Worm (Caenorhabditis elegans) whole organism, midembryonic: Measurements from ENCODE around the gene Y46B2A.4.

Experiments
- T22C8.4 ChIP-seq: fragments of 200-800 bp; sonication (Bioruptor generic); IDR thresholded peaks from 2 replicates; pipeline ENCODE4 v1.3.6; 2022; ENCODE audit warnings: missing genetic modification characterization, missing compliant biosample characterization
- tab-1 ChIP-seq: fragments of 200-800 bp; sonication (Bioruptor generic); IDR thresholded peaks from 2 replicates; pipeline ENCODE4 v1.3.6; 2022; ENCODE audit warnings: missing genetic modification characterization, missing compliant biosample characterization

DNA sequence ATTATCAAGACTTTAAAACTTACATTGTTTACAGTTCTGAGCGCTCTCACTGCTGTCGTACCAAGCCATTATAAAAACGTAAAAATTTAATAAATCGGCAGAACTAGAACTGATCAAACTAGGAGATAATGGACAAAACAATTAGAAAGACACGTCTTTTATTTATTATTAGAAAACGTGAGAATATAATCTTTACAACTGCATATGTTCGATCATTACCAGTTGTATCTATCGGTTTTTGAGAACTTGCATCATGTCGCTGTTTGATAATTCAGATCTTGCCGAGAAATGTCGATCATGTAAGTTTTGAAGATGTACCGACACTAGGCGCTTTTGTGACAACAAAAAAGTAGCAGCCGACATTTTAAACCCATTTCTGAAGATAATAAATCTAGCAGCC lies 16.0 kb upstream of the Y46B2A.4 start, which contains the start of gene F28A10.7:
- TF ChIP-seq tab-1 (GFP tag; lab: Robert Waterston, UW): no peak
- no peak for TF ChIP-seq T22C8.4 (GFP tag; lab: Robert Waterston, UW)
